Fruit fly (Drosophila melanogaster): ENCODE data around the gene dco.

The dco gene

dm6 chr3R:31038473-31039424 lies 22.3 kb downstream of the dco start, which contains the start of gene CanA1 (continued):
- TF ChIP-seq CG3281 (GFP tag; optimal IDR thresholded peaks at IDR 0.05) (peak; percentile 21), CG1602 (GFP tag; optimal IDR thresholded peaks at IDR 0.05) (no peak), CG12744 (GFP tag; optimal IDR thresholded peaks at IDR 0.05) (no peak), CG8388 (GFP tag; optimal IDR thresholded peaks at IDR 0.05) (no peak), maf-S (GFP tag; optimal IDR thresholded peaks at IDR 0.05) (no peak), sr (GFP tag; IDR thresholded peaks at IDR 0.05) (peak; percentile 37; the same call in 1 of the 3 replicates), CG14667 (GFP tag; IDR thresholded peaks at IDR 0.05) (no peak), CG2889 (GFP tag; IDR thresholded peaks at IDR 0.05) (no peak), MESR4 (GFP tag; optimal IDR thresholded peaks at IDR 0.05) (no peak), CG13624 (GFP tag; optimal IDR thresholded peaks at IDR 0.05) (no peak), dmrt11E (tag; optimal IDR thresholded peaks at IDR 0.05) (no peak), C15 (GFP tag; IDR thresholded peaks at IDR 0.05) (no peak), CG7745 (tag; optimal IDR thresholded peaks at IDR 0.05) (no peak), CG12769 (tag; optimal IDR thresholded peaks at IDR 0.05) (peak; percentile 87), NC2β (GFP tag; optimal IDR thresholded peaks at IDR 0.05) (no peak), Xbp1 (GFP tag; optimal IDR thresholded peaks at IDR 0.05) (no peak), cwo (GFP tag; optimal IDR thresholded peaks at IDR 0.05) (peak; percentile 9), CG12071 (GFP tag; optimal IDR thresholded peaks at IDR 0.05) (no peak), CG13296 (GFP tag; optimal IDR thresholded peaks at IDR 0.05) (peak; percentile 27), esg (GFP tag; conservative IDR thresholded peaks at IDR 0.05) (no peak), cato (GFP tag; optimal IDR thresholded peaks at IDR 0.05; ENCODE audit: borderline replicate concordance) (no peak), Lhr (GFP tag; optimal IDR thresholded peaks at IDR 0.05) (no peak), gsb-n (tag; optimal IDR thresholded peaks at IDR 0.05) (no peak), sd (tag; optimal IDR thresholded peaks at IDR 0.05) (peak; percentile 22), sqz (GFP tag; optimal IDR thresholded peaks at IDR 0.05) (no peak), ranshi (GFP tag; IDR thresholded peaks at IDR 0.05) (no peak), crp (GFP tag; optimal IDR thresholded peaks at IDR 0.05) (no peak), CG2120 (GFP tag; optimal IDR thresholded peaks at IDR 0.05) (peak; percentile 11), Deaf1 (tag; optimal IDR thresholded peaks at IDR 0.05) (peak; percentile 77), CG17361 (GFP tag; IDR thresholded peaks at IDR 0.05) (no peak), Lim3 (GFP tag; IDR thresholded peaks at IDR 0.05) (no peak), CG9817 (tag; optimal IDR thresholded peaks at IDR 0.05) (peak; percentile 3), Rfx (GFP tag; IDR thresholded peaks at IDR 0.05) (peak; percentile 59), trem (tag; optimal IDR thresholded peaks at IDR 0.05) (no peak), Doc3 (GFP tag; IDR thresholded peaks at IDR 0.05; ENCODE audit: partially characterized antibody) (no peak), CG18619 (GFP tag; optimal IDR thresholded peaks at IDR 0.05) (no peak), CG17385 (GFP tag; optimal IDR thresholded peaks at IDR 0.05) (no peak), CG30403 (GFP tag; optimal IDR thresholded peaks at IDR 0.05) (no peak), pnt (GFP tag; optimal IDR thresholded peaks at IDR 0.05) (no peak), CG6791 (GFP tag; IDR thresholded peaks at IDR 0.05; ENCODE audit: partially characterized antibody) (no peak)
